Worm (Caenorhabditis elegans) whole organism, young adult: ENCODE results near the gene T26G10.3.
A peak's percentile ranks its signal among the peaks of the same experiment; 100 is the strongest.

Experiments used
- B0261.1 ChIP-seq: sonication (generic microtip); optimal IDR thresholded peaks from 2 replicates; lab custom pipeline; 2016; ENCODE audit warnings: mild to moderate bottlenecking, missing genetic modification characterization, moderate library complexity, missing compliant biosample characterization
- B0336.3 ChIP-seq: fragments of 200-800 bp; sonication (Bioruptor generic); IDR thresholded peaks from 2 replicates; pipeline ENCODE4 v1.3.6; 2022; ENCODE audit warnings: missing genetic modification characterization, missing compliant biosample characterization
- C06A6.2 ChIP-seq: fragments of 200-800 bp; sonication (Bioruptor generic); conservative IDR thresholded peaks from 2 replicates; pipeline ENCODE4 v1.3.6; 2022; ENCODE audit warnings: missing genetic modification characterization, missing compliant biosample characterization
- D2030.7 ChIP-seq: fragments of 200-800 bp; sonication (Bioruptor generic); IDR thresholded peaks from 2 replicates; pipeline ENCODE4 v1.3.6; 2022; ENCODE audit warnings: missing genetic modification reagents, missing genetic modification characterization, missing compliant biosample characterization
- F10E7.11 ChIP-seq: sonication (generic microtip); optimal IDR thresholded peaks from 2 replicates; lab custom pipeline; 2017; ENCODE audit warnings: mild to moderate bottlenecking, missing genetic modification characterization, moderate library complexity, missing compliant biosample characterization
- F22D6.2 ChIP-seq: sonication (generic microtip); optimal IDR thresholded peaks from 2 replicates; lab custom pipeline; 2016; ENCODE audit warnings: mild to moderate bottlenecking, missing genetic modification characterization, missing compliant biosample characterization
- F33H1.4 ChIP-seq: fragments of 200-800 bp; sonication (Bioruptor generic); IDR thresholded peaks from 2 replicates; pipeline ENCODE4 v1.3.6; 2022; ENCODE audit warnings: missing genetic modification reagents, missing genetic modification characterization, missing compliant biosample characterization
- F39B2.1 ChIP-seq: fragments of 200-800 bp; sonication (Bioruptor generic); IDR thresholded peaks from 2 replicates; pipeline ENCODE4 v1.3.6; 2022; ENCODE audit warnings: missing genetic modification reagents, missing genetic modification characterization, missing compliant biosample characterization
- F52B5.7 ChIP-seq: sonication (generic microtip); optimal IDR thresholded peaks from 2 replicates; lab custom pipeline; 2016; ENCODE audit warnings: mild to moderate bottlenecking, missing genetic modification characterization, missing compliant biosample characterization
- Y53G8AR.9 ChIP-seq: fragments of 200-800 bp; sonication (Bioruptor generic); conservative IDR thresholded peaks from 2 replicates; pipeline ENCODE4 v1.3.6; 2022; ENCODE audit warnings: missing genetic modification reagents, missing genetic modification characterization, missing compliant biosample characterization
- Y95B8A.8 ChIP-seq: fragments of 200-800 bp; sonication (Bioruptor generic); IDR thresholded peaks from 2 replicates; pipeline ENCODE4 v1.3.6; 2022; ENCODE audit warnings: missing genetic modification reagents, missing genetic modification characterization, missing compliant biosample characterization
- akir-1 ChIP-seq: fragments of 200-800 bp; sonication (Bioruptor generic); optimal IDR thresholded peaks from 2 replicates; lab custom pipeline; 2018; ENCODE audit warnings: mild to moderate bottlenecking, missing genetic modification characterization, moderate library complexity, missing compliant biosample characterization
- ama-1 ChIP-seq, 3 experiments: fragments of 150-350 bp in 1 of 3; sonication (generic microtip) in 2 of 3; optimal IDR thresholded peaks; 2 replicates each; lab custom pipeline; 2014 to 2018; ENCODE audit warnings: missing biosample characterization in 2 of 3, missing genetic modification characterization in 2 of 3, missing genetic modification reagents in 2 of 3
- atf-7 ChIP-seq: sonication (generic microtip); optimal IDR thresholded peaks from 2 replicates; lab custom pipeline; 2017; ENCODE audit warnings: mild to moderate bottlenecking, missing genetic modification characterization, missing compliant biosample characterization
- attf-3 ChIP-seq: fragments of 200-800 bp; sonication (Bioruptor generic); conservative IDR thresholded peaks from 2 replicates; pipeline ENCODE4 v1.3.6; 2022; ENCODE audit warnings: missing genetic modification reagents, missing genetic modification characterization, missing compliant biosample characterization
- attf-5 ChIP-seq: fragments of 200-800 bp; sonication (Bioruptor generic); optimal IDR thresholded peaks from 2 replicates; lab custom pipeline; 2018; ENCODE audit warnings: mild to moderate bottlenecking, missing genetic modification characterization, missing compliant biosample characterization
- bed-1 ChIP-seq: fragments of 200-800 bp; sonication (Bioruptor generic); IDR thresholded peaks from 2 replicates; pipeline ENCODE4 v1.3.6; 2022; ENCODE audit warnings: missing genetic modification reagents, missing genetic modification characterization, missing compliant biosample characterization
- bed-2 ChIP-seq: fragments of 200-800 bp; sonication (Bioruptor generic); IDR thresholded peaks from 2 replicates; pipeline ENCODE4 v1.3.6; 2022; ENCODE audit warnings: missing genetic modification reagents, missing genetic modification characterization, missing compliant biosample characterization
- cebp-1 ChIP-seq, 2 experiments: fragments of 200-800 bp in 1 of 2; sonication (Bioruptor generic) in 1 of 2; sonication (generic microtip) in 1 of 2; IDR thresholded peaks in 1 of 2; optimal IDR thresholded peaks in 1 of 2; 2 replicates each; pipeline versions ENCODE4 v1.3.6 to Lab custom; 2017 to 2022; ENCODE audit warnings: missing compliant biosample characterization in 2 of 2, missing genetic modification characterization in 2 of 2, mild to moderate bottlenecking in 1 of 2, missing genetic modification reagents in 1 of 2, moderate library complexity in 1 of 2
- ceh-58 ChIP-seq: fragments of 200-800 bp; sonication (Bioruptor generic); IDR thresholded peaks from 2 replicates; pipeline ENCODE4 v1.3.6; 2022; ENCODE audit warnings: missing genetic modification characterization, missing compliant biosample characterization
- ceh-79 ChIP-seq: sonication (generic microtip); optimal IDR thresholded peaks from 2 replicates; lab custom pipeline; 2017; ENCODE audit warnings: mild to moderate bottlenecking, missing genetic modification characterization, missing compliant biosample characterization
- chd-7 ChIP-seq: sonication (generic microtip); optimal IDR thresholded peaks from 2 replicates; lab custom pipeline; 2016; ENCODE audit warnings: mild to moderate bottlenecking, missing genetic modification characterization, moderate library complexity, missing compliant biosample characterization
- dox-1 ChIP-seq: fragments of 200-800 bp; sonication (Bioruptor generic); IDR thresholded peaks from 2 replicates; pipeline ENCODE4 v1.3.6; 2022; ENCODE audit warnings: missing genetic modification reagents, missing genetic modification characterization, missing compliant biosample characterization
- dpff-1 ChIP-seq: sonication (generic microtip); optimal IDR thresholded peaks from 2 replicates; lab custom pipeline; 2017; ENCODE audit warnings: mild to moderate bottlenecking, missing genetic modification characterization, missing compliant biosample characterization
- egl-18 ChIP-seq: fragments of 200-800 bp; sonication (Bioruptor generic); IDR thresholded peaks from 2 replicates; pipeline ENCODE4 v1.3.6; 2022; ENCODE audit warnings: missing genetic modification reagents, missing genetic modification characterization, missing compliant biosample characterization
- ets-4 ChIP-seq: fragments of 200-800 bp; sonication (Bioruptor generic); optimal IDR thresholded peaks from 2 replicates; lab custom pipeline; 2018; ENCODE audit warnings: mild to moderate bottlenecking, missing genetic modification characterization, missing compliant biosample characterization
- hmg-20 ChIP-seq: fragments of 200-800 bp; sonication (Bioruptor generic); IDR thresholded peaks from 2 replicates; pipeline ENCODE4 v1.3.6; 2022; ENCODE audit warnings: missing genetic modification reagents, missing genetic modification characterization, missing compliant biosample characterization
- lag-1 ChIP-seq: fragments of 200-800 bp; sonication (Bioruptor generic); IDR thresholded peaks from 2 replicates; pipeline ENCODE4 v1.3.6; 2022; ENCODE audit warnings: missing genetic modification reagents, missing genetic modification characterization, missing compliant biosample characterization
- lin-26 ChIP-seq: fragments of 200-800 bp; sonication (Bioruptor generic); IDR thresholded peaks from 2 replicates; pipeline ENCODE4 v1.3.6; 2022; ENCODE audit warnings: missing genetic modification reagents, missing genetic modification characterization, missing compliant biosample characterization
- lin-35 ChIP-seq, 3 experiments: fragments of 150-350 bp in 2 of 3; sonication (generic microtip) in 1 of 3; optimal IDR thresholded peaks; 2 replicates each; lab custom pipeline; 2014 to 2018; ENCODE audit warnings: missing biosample characterization in 3 of 3, missing genetic modification characterization in 3 of 3, missing genetic modification reagents in 3 of 3
- lir-1 ChIP-seq: fragments of 200-800 bp; sonication (Bioruptor generic); conservative IDR thresholded peaks from 2 replicates; pipeline ENCODE4 v1.3.6; 2022; ENCODE audit warnings: missing genetic modification reagents, missing genetic modification characterization, missing compliant biosample characterization
- lsl-1 ChIP-seq: fragments of 200-800 bp; sonication (Bioruptor generic); optimal IDR thresholded peaks from 2 replicates; lab custom pipeline; 2018; ENCODE audit warnings: mild to moderate bottlenecking, missing genetic modification characterization, moderate library complexity, missing compliant biosample characterization
- madf-6 ChIP-seq: fragments of 200-800 bp; sonication (Bioruptor generic); IDR thresholded peaks from 2 replicates; pipeline ENCODE4 v1.3.6; 2022; ENCODE audit warnings: missing genetic modification reagents, missing genetic modification characterization, missing compliant biosample characterization
- mes-4 ChIP-seq: sonication (generic microtip); optimal IDR thresholded peaks from 2 replicates; lab custom pipeline; 2016; ENCODE audit warnings: missing genotype, missing genetic modification characterization, missing compliant biosample characterization
- mxl-1 ChIP-seq: sonication (generic microtip); optimal IDR thresholded peaks from 2 replicates; lab custom pipeline; 2016; ENCODE audit warnings: missing genetic modification characterization, missing compliant biosample characterization
- nfya-2 ChIP-seq: fragments of 200-800 bp; sonication (Bioruptor generic); IDR thresholded peaks from 2 replicates; pipeline ENCODE4 v1.3.6; 2022; ENCODE audit warnings: missing genetic modification reagents, missing genetic modification characterization, missing compliant biosample characterization
- nhr-120 ChIP-seq: fragments of 200-800 bp; sonication (Bioruptor generic); IDR thresholded peaks from 2 replicates; pipeline ENCODE4 v1.3.6; 2022; ENCODE audit warnings: missing genetic modification characterization, missing compliant biosample characterization
- nhr-179 ChIP-seq: sonication (generic microtip); optimal IDR thresholded peaks from 2 replicates; lab custom pipeline; 2016; ENCODE audit warnings: mild to moderate bottlenecking, missing genetic modification characterization, missing compliant biosample characterization
- pbrm-1 ChIP-seq: fragments of 200-800 bp; sonication (Bioruptor generic); IDR thresholded peaks from 2 replicates; pipeline ENCODE4 v1.3.6; 2022; ENCODE audit warnings: missing genetic modification reagents, missing genetic modification characterization, missing compliant biosample characterization
- rec-8 ChIP-seq, 2 experiments: sonication (generic microtip); optimal IDR thresholded peaks; 2 replicates each; lab custom pipeline; 2016; ENCODE audit warnings: mild to moderate bottlenecking in 2 of 2, missing genetic modification characterization in 2 of 2, missing genetic modification reagents in 2 of 2, missing genotype in 2 of 2, missing biosample characterization in 1 of 2, missing compliant biosample characterization in 1 of 2, moderate library complexity in 1 of 2
- sdz-38 ChIP-seq: sonication (generic microtip); optimal IDR thresholded peaks from 2 replicates; lab custom pipeline; 2016; ENCODE audit warnings: missing genotype, missing genetic modification characterization, missing compliant biosample characterization
- sea-2 ChIP-seq: fragments of 200-800 bp; sonication (Bioruptor generic); IDR thresholded peaks from 2 replicates; pipeline ENCODE4 v1.3.6; 2022; ENCODE audit warnings: missing genetic modification characterization, missing compliant biosample characterization
- somi-1 ChIP-seq: fragments of 200-800 bp; sonication (Bioruptor generic); optimal IDR thresholded peaks from 2 replicates; lab custom pipeline; 2018; ENCODE audit warnings: mild to moderate bottlenecking, missing genetic modification characterization, missing compliant biosample characterization
- sptf-2 ChIP-seq: fragments of 200-800 bp; sonication (Bioruptor generic); optimal IDR thresholded peaks from 2 replicates; lab custom pipeline; 2018; ENCODE audit warnings: mild to moderate bottlenecking, missing genetic modification characterization, missing compliant biosample characterization
- tbx-9 ChIP-seq: sonication (generic microtip); optimal IDR thresholded peaks from 2 replicates; lab custom pipeline; 2016; ENCODE audit warnings: borderline replicate concordance, missing genetic modification characterization, inconsistent platforms, missing compliant biosample characterization
- tlf-1 ChIP-seq: fragments of 200-800 bp; sonication (Bioruptor generic); optimal IDR thresholded peaks from 2 replicates; lab custom pipeline; 2018; ENCODE audit warnings: mild to moderate bottlenecking, missing genetic modification characterization, missing compliant biosample characterization
- zfh-2 ChIP-seq: fragments of 200-800 bp; sonication (Bioruptor generic); conservative IDR thresholded peaks from 2 replicates; pipeline ENCODE4 v1.3.6; 2022; ENCODE audit warnings: missing genetic modification reagents, missing genetic modification characterization, missing compliant biosample characterization
- ztf-18 ChIP-seq: sonication (generic microtip); optimal IDR thresholded peaks from 2 replicates; lab custom pipeline; 2016; ENCODE audit warnings: missing genotype, mild to moderate bottlenecking, missing genetic modification characterization, missing compliant biosample characterization
- ztf-6 ChIP-seq: fragments of 200-800 bp; sonication (Bioruptor generic); IDR thresholded peaks from 2 replicates; pipeline ENCODE4 v1.3.6; 2022; ENCODE audit warnings: missing genetic modification reagents, missing genetic modification characterization, missing compliant biosample characterization

The T26G10.3 gene

ce11 chrIII:9406600-9406999, 6.6 kb downstream of the T26G10.3 start, which contains the start of gene T26G10.1 (continued):
- TF ChIP-seq akir-1 (GFP tag; lab: Kevin White, UChicago) (no peak), sdz-38 (tag; lab: Kevin White, UChicago) (no peak), cebp-1 (GFP tag; IDR thresholded peaks at IDR 0.05; lab: Robert Waterston, UW) (peak; percentile 44; the same call in 1 of the 2 replicates), cebp-1 (tag; optimal IDR thresholded peaks at IDR 0.05; lab: Kevin White, UChicago) (peak; percentile 66), mes-4 (tag; lab: Kevin White, UChicago) (no peak), sptf-2 (GFP tag; lab: Kevin White, UChicago) (no peak), bed-1 (GFP tag; lab: Robert Waterston, UW) (no peak), dpff-1 (tag; lab: Kevin White, UChicago) (no peak), F33H1.4 (GFP tag; lab: Robert Waterston, UW) (peak; percentile 65), somi-1 (GFP tag; lab: Kevin White, UChicago) (no peak), rec-8 (tag; optimal IDR thresholded peaks at IDR 0.05; lab: Kevin White, UChicago) (no peak), F52B5.7 (tag; lab: Kevin White, UChicago) (no peak), hmg-20 (GFP tag; lab: Robert Waterston, UW) (no peak), atf-7 (tag; lab: Kevin White, UChicago) (no peak), F22D6.2 (tag; lab: Kevin White, UChicago) (no peak), lsl-1 (GFP tag; lab: Kevin White, UChicago) (peak; percentile 56), C06A6.2 (GFP tag; lab: Robert Waterston, UW) (no peak), mxl-1 (tag; lab: Kevin White, UChicago) (no peak), F10E7.11 (tag; lab: Kevin White, UChicago) (no peak), B0261.1 (tag; lab: Kevin White, UChicago) (no peak), bed-2 (GFP tag; lab: Robert Waterston, UW) (no peak), attf-5 (GFP tag; lab: Kevin White, UChicago) (peak; percentile 73), zfh-2 (GFP tag; lab: Robert Waterston, UW) (no peak), tbx-9 (tag; lab: Kevin White, UChicago) (no peak), Y95B8A.8 (GFP tag; lab: Robert Waterston, UW) (peak; percentile 60; the same call in 1 of the 2 replicates), lin-26 (no peak), ztf-6 (GFP tag; lab: Robert Waterston, UW) (no peak), egl-18 (GFP tag; lab: Robert Waterston, UW) (no peak), attf-3 (peak; percentile 73), lin-35 (GFP tag; optimal IDR thresholded peaks at IDR 0.05; lab: Kevin White, UChicago) (no peak), nhr-120 (no peak), ztf-18 (tag; lab: Kevin White, UChicago) (peak; percentile 38), madf-6 (peak; percentile 83), tlf-1 (GFP tag; lab: Kevin White, UChicago) (peak; percentile 52), ets-4 (GFP tag; lab: Kevin White, UChicago) (no peak), ceh-58 (GFP tag; lab: Robert Waterston, UW) (no peak), nfya-2 (GFP tag; lab: Robert Waterston, UW) (no peak), sea-2 (GFP tag; lab: Robert Waterston, UW) (no peak), Y53G8AR.9 (GFP tag; lab: Robert Waterston, UW) (no peak), ceh-79 (tag; lab: Kevin White, UChicago) (no peak), ama-1 (optimal IDR thresholded peaks at IDR 0.05; lab: Kevin White, UChicago) (no peak), ama-1 (GFP tag; optimal IDR thresholded peaks at IDR 0.05; lab: Kevin White, UChicago) (no peak), B0336.3 (no peak), lir-1 (peak; percentile 55), lag-1 (GFP tag; lab: Robert Waterston, UW) (no peak), pbrm-1 (GFP tag; lab: Robert Waterston, UW) (peak; percentile 80), chd-7 (tag; lab: Kevin White, UChicago) (no peak), D2030.7 (GFP tag; lab: Robert Waterston, UW) (peak; percentile 90), F39B2.1 (no peak), dox-1 (peak; percentile 90), nhr-179 (no peak)
